Worm (Caenorhabditis elegans) whole organism, L1 larva: ENCODE results near the gene dmd-7.

ENCODE experiments used
- skn-1 ChIP-seq: fragments of 150-350 bp; optimal IDR thresholded peaks from 2 replicates; lab custom pipeline; 2014; ENCODE audit warnings: missing biosample characterization, missing genetic modification characterization
- unc-62 ChIP-seq: fragments of 150-350 bp; optimal IDR thresholded peaks from 2 replicates; lab custom pipeline; 2014; ENCODE audit warnings: missing biosample characterization, missing genetic modification reagents, missing genetic modification characterization
- vab-15 ChIP-seq: sonication (generic microtip); optimal IDR thresholded peaks from 2 replicates; lab custom pipeline; 2017; ENCODE audit warnings: missing genotype, mild to moderate bottlenecking, missing genetic modification characterization, missing compliant biosample characterization
- ztf-11 ChIP-seq, 2 experiments: sonication (generic microtip); optimal IDR thresholded peaks; 2 replicates each; lab custom pipeline; 2016 to 2017; ENCODE audit warnings: missing genetic modification characterization in 2 of 2, missing biosample characterization in 1 of 2, missing compliant biosample characterization in 1 of 2

DNA sequence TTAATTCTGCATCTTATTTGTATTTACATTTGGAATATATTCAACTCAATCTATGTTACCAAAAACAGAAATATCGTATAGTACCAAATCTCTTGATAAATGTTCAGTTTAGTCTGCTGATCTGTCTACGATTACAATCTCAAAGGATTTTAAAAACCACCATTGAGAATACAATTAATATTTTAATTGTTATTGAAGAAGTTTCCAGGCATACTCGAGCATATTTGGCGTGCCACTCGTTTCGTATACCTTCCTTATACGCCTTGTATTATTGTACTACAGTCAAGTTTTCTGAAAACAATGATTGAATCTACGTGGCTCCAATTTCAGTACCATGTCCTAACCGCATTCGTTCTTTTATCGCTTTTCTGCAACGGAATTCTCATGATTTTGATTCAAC, 28.9 kb upstream of the dmd-7 start, which contains the start of gene str-206:
- TF ChIP-seq vab-15 = no peak
- no peak for TF ChIP-seq unc-62 (GFP tag; lab: Kevin White, UChicago)
- no peak for TF ChIP-seq skn-1
- TF ChIP-seq ztf-11 (tag; optimal IDR thresholded peaks at IDR 0.05; lab: Kevin White, UChicago) = no peak
